Fruit fly (Drosophila melanogaster): Measurements from ENCODE around the gene crp.

crp gene

DNA sequence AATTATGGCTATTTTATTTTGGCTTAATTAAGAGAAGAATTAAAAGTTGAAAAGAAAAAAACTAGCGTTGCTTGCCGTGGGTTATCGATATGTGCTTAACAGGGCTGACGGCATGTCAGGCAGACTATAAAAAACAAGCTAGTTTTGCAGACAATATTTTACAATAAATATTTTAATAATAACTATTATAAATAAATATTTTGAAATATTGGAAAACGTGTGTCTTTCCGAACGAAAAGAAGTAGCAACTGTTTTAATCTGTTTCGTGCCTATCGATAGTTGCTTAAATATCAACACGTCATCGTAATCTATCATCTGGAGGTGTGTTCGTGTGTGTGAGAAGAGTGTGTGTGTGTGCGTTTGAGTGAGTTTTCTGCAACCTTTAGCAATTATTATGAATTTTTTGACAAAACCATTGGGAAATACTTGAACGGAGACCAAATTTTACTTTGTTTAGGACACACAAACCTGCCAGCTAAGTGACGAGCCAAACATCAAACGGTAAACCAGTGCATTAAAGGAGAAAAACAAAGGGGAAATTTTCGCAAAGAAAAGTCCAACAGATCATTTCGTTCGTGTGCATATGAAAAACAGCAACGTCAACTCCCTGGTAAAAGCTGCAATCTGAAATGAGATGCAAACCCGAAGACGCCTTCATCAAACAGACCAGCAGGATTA is 19.6 kb upstream of the crp start, which contains the start of the genes CG5861 and Syx5 (continued):
- TF ChIP-seq ewg (GFP tag; optimal IDR thresholded peaks at IDR 0.05) = no peak
- peak; percentile 95 for TF ChIP-seq unc-4 (GFP tag; IDR thresholded peaks at IDR 0.05; ENCODE audit: partially characterized antibody)
- no peak for TF ChIP-seq CG7271 (tag; optimal IDR thresholded peaks at IDR 0.05)
- no peak for TF ChIP-seq Mes4 (GFP tag; optimal IDR thresholded peaks at IDR 0.05)
- TF ChIP-seq D19A (tag; optimal IDR thresholded peaks at IDR 0.05) = peak; percentile 46
- no peak for TF ChIP-seq Hr51 (GFP tag; optimal IDR thresholded peaks at IDR 0.05)
- TF ChIP-seq pum (GFP tag; optimal IDR thresholded peaks at IDR 0.05) = no peak
- TF ChIP-seq zf30C (GFP tag; optimal IDR thresholded peaks at IDR 0.05) = no peak
- peak; percentile 17 for TF ChIP-seq CG4820 (GFP tag; optimal IDR thresholded peaks at IDR 0.05)
- no peak for TF ChIP-seq Optix (GFP tag; IDR thresholded peaks at IDR 0.05)
- peak; percentile 86 for TF ChIP-seq trem (tag; optimal IDR thresholded peaks at IDR 0.05)
- no peak for TF ChIP-seq CG4854 (GFP tag; optimal IDR thresholded peaks at IDR 0.05)
- TF ChIP-seq Ada2b (GFP tag; IDR thresholded peaks at IDR 0.05) = peak; percentile 35; the same call in 1 of the 2 replicates
- TF ChIP-seq hbn (GFP tag; IDR thresholded peaks at IDR 0.05; ENCODE audit: partially characterized antibody) = peak; percentile 91
- TF ChIP-seq Hsf (GFP tag; optimal IDR thresholded peaks at IDR 0.05) = peak; percentile 30
- TF ChIP-seq nerfin-1 (tag; optimal IDR thresholded peaks at IDR 0.05) = peak; percentile 40
- 0 out of 2 replicates have a peak, but pooled peaks have one; percentile 30 for TF ChIP-seq CG7372 (GFP tag; IDR thresholded peaks at IDR 0.05)
- TF ChIP-seq CG11560 (tag; IDR thresholded peaks at IDR 0.05) = no peak
- no peak for TF ChIP-seq CG33213 (GFP tag; optimal IDR thresholded peaks at IDR 0.05)
- TF ChIP-seq CG10366 (GFP tag; IDR thresholded peaks at IDR 0.05) = peak; percentile 42
- TF ChIP-seq cg (GFP tag; optimal IDR thresholded peaks at IDR 0.05) = peak; percentile 93
- TF ChIP-seq Dek (tag; optimal IDR thresholded peaks at IDR 0.05) = no peak
- peak; percentile 81 for TF ChIP-seq sug (tag; optimal IDR thresholded peaks at IDR 0.05)
- TF ChIP-seq CG10543 (GFP tag; optimal IDR thresholded peaks at IDR 0.05) = peak; percentile 75
- TF ChIP-seq caup (GFP tag; optimal IDR thresholded peaks at IDR 0.05; ENCODE audit: severe bottlenecking) = peak; percentile 51
- TF ChIP-seq CG15601 (tag; optimal IDR thresholded peaks at IDR 0.05) = peak; percentile 69
- TF ChIP-seq CG12659 (GFP tag; optimal IDR thresholded peaks at IDR 0.05) = peak; percentile 81
- TF ChIP-seq CG3838 (GFP tag; optimal IDR thresholded peaks at IDR 0.05) = no peak
- TF ChIP-seq HmgZ (tag; optimal IDR thresholded peaks at IDR 0.05) = peak; percentile 86
- TF ChIP-seq CG6175 (GFP tag; IDR thresholded peaks at IDR 0.05) = no peak
- no peak for TF ChIP-seq wek (GFP tag; optimal IDR thresholded peaks at IDR 0.05)
- no peak for TF ChIP-seq stc (GFP tag; IDR thresholded peaks at IDR 0.05)
- TF ChIP-seq CG2129 (GFP tag; IDR thresholded peaks at IDR 0.05; ENCODE audit: partially characterized antibody) = peak; percentile 92
- no peak for TF ChIP-seq Dad (GFP tag; optimal IDR thresholded peaks at IDR 0.05)
- no peak for TF ChIP-seq CG8478 (optimal IDR thresholded peaks at IDR 0.05)
- no peak for TF ChIP-seq CG15011 (GFP tag; optimal IDR thresholded peaks at IDR 0.05)
- peak; percentile 64 for TF ChIP-seq Ptx1 (GFP tag; IDR thresholded peaks at IDR 0.05)
- peak; percentile 47; the same call in 1 of the 2 replicates for TF ChIP-seq Adf1 (GFP tag; IDR thresholded peaks at IDR 0.05)
- TF ChIP-seq CG3995 (GFP tag; optimal IDR thresholded peaks at IDR 0.05) = peak; percentile 18
- TF ChIP-seq CG7745 (tag; optimal IDR thresholded peaks at IDR 0.05) = peak; percentile 80
- no peak for TF ChIP-seq CG5953 (GFP tag; IDR thresholded peaks at IDR 0.05)
- no peak for TF ChIP-seq Jarid2 (GFP tag; optimal IDR thresholded peaks at IDR 0.05)
- TF ChIP-seq CG7357 (GFP tag; IDR thresholded peaks at IDR 0.05) = 0 out of 3 replicates have a peak, but pooled peaks have one; percentile 16
- no peak for TF ChIP-seq H2.0 (GFP tag; IDR thresholded peaks at IDR 0.05)
- TF ChIP-seq CG13123 (GFP tag; optimal IDR thresholded peaks at IDR 0.05) = no peak
- TF ChIP-seq Oli (tag; optimal IDR thresholded peaks at IDR 0.05) = no peak
- TF ChIP-seq ase (GFP tag; IDR thresholded peaks at IDR 0.05) = no peak
- peak; percentile 97 for TF ChIP-seq Doc3 (GFP tag; IDR thresholded peaks at IDR 0.05; ENCODE audit: partially characterized antibody)
- TF ChIP-seq CG3726 (GFP tag; IDR thresholded peaks at IDR 0.05) = no peak

All from whole organism, embryonic.